Worm (Caenorhabditis elegans): ENCODE data around the gene csp-2.
A peak's percentile ranks its signal among the peaks of the same experiment; 100 is the strongest.
"Not testable (repeated sequence)": the region's sequence is repeated elsewhere in the genome, so short reads cannot be mapped to it uniquely, and the experiment has no call there.

Gene csp-2

ce11 chrIV:6317357-6317756, 9.8 kb downstream of the csp-2 start, which contains the start of gene Y73B6BL.12:
Gene Y73B6BL.12 (minus strand): TSS chrIV:6317457.
- not testable (repeated sequence) for TF ChIP-seq sem-2 (GFP tag; optimal IDR thresholded peaks at IDR 0.05); nhr-237 (tag; optimal IDR thresholded peaks at IDR 0.05); snpc-4 (tag; optimal IDR thresholded peaks at IDR 0.05)

DNA sequence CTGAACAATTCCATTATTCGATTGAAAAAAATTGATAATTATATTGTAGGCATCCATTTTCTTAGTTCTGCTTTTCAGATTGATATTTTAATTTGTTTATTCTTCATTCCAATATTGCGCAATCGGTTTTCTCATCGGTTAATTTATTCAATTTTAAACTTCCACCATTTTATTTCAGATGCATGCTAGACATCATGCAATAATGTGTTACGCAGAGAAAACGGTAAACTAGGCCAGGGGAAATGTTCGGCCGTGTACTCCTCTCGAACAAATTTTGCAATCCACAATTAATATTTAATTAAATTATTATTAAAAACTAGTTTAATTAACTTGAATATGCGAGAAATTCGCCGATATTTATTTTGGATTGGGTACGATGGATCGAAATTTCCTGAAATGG, 14.1 kb downstream of the csp-2 start, which contains the start of gene Y73B6BL.29:
TSS of gene Y73B6BL.29 (plus strand) at position 263 of the 400 bp plus-strand sequence.
- TF ChIP-seq zip-8 (tag; optimal IDR thresholded peaks at IDR 0.05) (peak; percentile 93), nhr-237 (tag; optimal IDR thresholded peaks at IDR 0.05) (peak; percentile 50), nhr-2 (tag; optimal IDR thresholded peaks at IDR 0.05) (peak; percentile 56), sptf-1 (tag; optimal IDR thresholded peaks at IDR 0.05) (peak; percentile 68), mep-1 (tag; optimal IDR thresholded peaks at IDR 0.05) (peak; percentile 67), elt-1 (tag; optimal IDR thresholded peaks at IDR 0.05; ENCODE audit: borderline replicate concordance, insufficient read depth) (no peak), ces-1 (GFP tag; optimal IDR thresholded peaks at IDR 0.05) (peak; percentile 98), ham-2 (GFP tag; optimal IDR thresholded peaks at IDR 0.05) (no peak), tbx-8 (GFP tag; optimal IDR thresholded peaks at IDR 0.05) (no peak), pha-4 (tag; optimal IDR thresholded peaks at IDR 0.05) (peak; percentile 54), snpc-4 (tag; optimal IDR thresholded peaks at IDR 0.05) (no peak), drap-1 (GFP tag; optimal IDR thresholded peaks at IDR 0.05) (peak; percentile 12), lsy-2 (tag; optimal IDR thresholded peaks at IDR 0.05) (peak; percentile 77), ceh-39 (tag; optimal IDR thresholded peaks at IDR 0.05) (peak; percentile 59), ceh-43 (GFP tag; optimal IDR thresholded peaks at IDR 0.05) (peak; percentile 52)

DNA sequence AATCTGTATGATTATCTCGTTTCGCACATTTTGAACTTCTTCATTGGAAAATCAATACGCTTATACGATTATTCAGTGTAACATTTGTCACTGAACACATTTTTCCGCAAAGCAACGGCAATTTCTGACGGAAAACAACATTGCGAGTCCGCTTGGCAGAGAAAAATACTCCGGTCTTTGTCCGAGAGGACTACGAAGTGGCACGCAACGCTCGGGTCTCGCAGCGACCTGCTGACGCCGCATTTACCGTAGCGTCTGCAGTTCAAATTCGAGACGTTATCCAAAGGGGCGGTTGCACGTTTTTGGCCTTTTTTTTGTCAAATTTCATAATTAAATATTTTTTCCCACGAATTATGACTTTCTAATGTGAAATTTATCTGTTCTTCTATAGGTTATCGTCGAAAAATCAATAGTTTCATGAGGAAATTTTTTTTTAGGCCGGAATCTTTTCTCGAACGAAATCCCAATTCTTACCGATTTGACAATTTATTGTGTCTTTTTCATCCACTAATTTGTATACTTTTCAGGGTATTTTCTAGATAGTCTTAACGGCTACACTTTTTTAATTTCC, 16.2 kb downstream of the csp-2 start, which contains the start of gene sqd-1:
TSS of gene sqd-1 (plus strand) at position 521 of the 571 bp plus-strand sequence.
- TF ChIP-seq snpc-4 (tag; optimal IDR thresholded peaks at IDR 0.05): no peak
- peak; percentile 97 for TF ChIP-seq lsy-2 (tag; optimal IDR thresholded peaks at IDR 0.05)
- peak; percentile 78 for TF ChIP-seq hlh-1 (tag; optimal IDR thresholded peaks at IDR 0.05)
- TF ChIP-seq mls-2 (tag; optimal IDR thresholded peaks at IDR 0.05): peak; percentile 72
- TF ChIP-seq sptf-1 (tag; optimal IDR thresholded peaks at IDR 0.05): peak; percentile 86
- TF ChIP-seq unc-120 (tag; optimal IDR thresholded peaks at IDR 0.05; ENCODE audit: poor library complexity, severe bottlenecking): peak; percentile 68
- no peak for TF ChIP-seq sem-2 (GFP tag; optimal IDR thresholded peaks at IDR 0.05)
- no peak for TF ChIP-seq mab-5 (tag; optimal IDR thresholded peaks at IDR 0.05)
- TF ChIP-seq blmp-1 (tag; optimal IDR thresholded peaks at IDR 0.05): no peak
- peak; percentile 92 for TF ChIP-seq lin-13 (tag; optimal IDR thresholded peaks at IDR 0.05)
- no peak for TF ChIP-seq unc-39 (tag; optimal IDR thresholded peaks at IDR 0.05)
- peak; percentile 80 for TF ChIP-seq ceh-39 (tag; optimal IDR thresholded peaks at IDR 0.05)
- TF ChIP-seq M03D4.4 (tag; optimal IDR thresholded peaks at IDR 0.05): peak; percentile 76
- TF ChIP-seq ham-2 (GFP tag; optimal IDR thresholded peaks at IDR 0.05): peak; percentile 64
- peak; percentile 84 for TF ChIP-seq mep-1 (tag; optimal IDR thresholded peaks at IDR 0.05)
- peak; percentile 98 for TF ChIP-seq pha-4 (tag; optimal IDR thresholded peaks at IDR 0.05)
- peak; percentile 72 for TF ChIP-seq drap-1 (GFP tag; optimal IDR thresholded peaks at IDR 0.05)
- TF ChIP-seq elt-3 (tag; optimal IDR thresholded peaks at IDR 0.05): no peak
- peak; percentile 22 for TF ChIP-seq bed-3 (GFP tag; optimal IDR thresholded peaks at IDR 0.05)
- no peak for TF ChIP-seq nhr-28 (tag; optimal IDR thresholded peaks at IDR 0.05)
- TF ChIP-seq nhr-76 (tag; optimal IDR thresholded peaks at IDR 0.05): no peak
- peak; percentile 69 for TF ChIP-seq unc-62 (GFP tag; optimal IDR thresholded peaks at IDR 0.05)
- TF ChIP-seq ztf-11 (tag; optimal IDR thresholded peaks at IDR 0.05): no peak
- TF ChIP-seq nhr-12 (tag; optimal IDR thresholded peaks at IDR 0.05): no peak
- TF ChIP-seq ceh-83 (GFP tag; optimal IDR thresholded peaks at IDR 0.05): no peak
- no peak for TF ChIP-seq flh-1 (GFP tag; optimal IDR thresholded peaks at IDR 0.05)
- TF ChIP-seq cnd-1 (tag; optimal IDR thresholded peaks at IDR 0.05): peak; percentile 65
- no peak for TF ChIP-seq elt-1 (tag; optimal IDR thresholded peaks at IDR 0.05; ENCODE audit: borderline replicate concordance, insufficient read depth)
- peak; percentile 76 for TF ChIP-seq ces-1 (GFP tag; optimal IDR thresholded peaks at IDR 0.05)
- TF ChIP-seq ceh-43 (GFP tag; optimal IDR thresholded peaks at IDR 0.05): no peak
- peak; percentile 46 for TF ChIP-seq nhr-2 (tag; optimal IDR thresholded peaks at IDR 0.05)
- TF ChIP-seq lin-32 (GFP tag; optimal IDR thresholded peaks at IDR 0.05): peak; percentile 47
- peak; percentile 93 for TF ChIP-seq nhr-237 (tag; optimal IDR thresholded peaks at IDR 0.05)
- TF ChIP-seq tbx-8 (GFP tag; optimal IDR thresholded peaks at IDR 0.05): no peak
- no peak for TF ChIP-seq zip-8 (tag; optimal IDR thresholded peaks at IDR 0.05)
